Worm (Caenorhabditis elegans) whole organism, L1 larva: ENCODE results near the gene F59E12.17.
"Not testable (repeated sequence)": the region's sequence is repeated elsewhere in the genome, so short reads cannot be mapped to it uniquely, and the experiment has no call there.

ENCODE experiments used
- C16A3.4 ChIP-seq: fragments of 150-350 bp; optimal IDR thresholded peaks from 2 replicates; lab custom pipeline; 2014; ENCODE audit warnings: missing biosample characterization, missing genetic modification characterization
- C34B4.2 ChIP-seq: sonication (generic microtip); optimal IDR thresholded peaks from 2 replicates; lab custom pipeline; 2017; ENCODE audit warnings: mild to moderate bottlenecking, missing genetic modification characterization, missing compliant biosample characterization
- alr-1 ChIP-seq: fragments of 200-800 bp; sonication (Bioruptor generic); optimal IDR thresholded peaks from 2 replicates; lab custom pipeline; 2018; ENCODE audit warnings: borderline replicate concordance, mild to moderate bottlenecking, missing genetic modification characterization, missing compliant biosample characterization
- aly-2 ChIP-seq: fragments of 150-350 bp; optimal IDR thresholded peaks from 2 replicates; lab custom pipeline; 2014; ENCODE audit warnings: missing biosample characterization, missing genetic modification characterization
- ama-1 ChIP-seq: fragments of 150-350 bp; optimal IDR thresholded peaks from 2 replicates; lab custom pipeline; 2014
- blmp-1 ChIP-seq: fragments of 150-350 bp; optimal IDR thresholded peaks from 2 replicates; lab custom pipeline; 2014; ENCODE audit warnings: missing biosample characterization, missing genetic modification characterization
- ceh-82 ChIP-seq, 3 experiments: fragments of 150-350 bp in 1 of 3; sonication (generic microtip) in 2 of 3; optimal IDR thresholded peaks; 2 replicates each; lab custom pipeline; 2014 to 2017; ENCODE audit warnings: missing biosample characterization in 3 of 3, missing genetic modification characterization in 3 of 3
- dpl-1 ChIP-seq, 3 experiments: fragments of 150-350 bp in 2 of 3; sonication (generic microtip) in 1 of 3; optimal IDR thresholded peaks; 2 replicates each; lab custom pipeline; 2014 to 2017; ENCODE audit warnings: missing biosample characterization in 3 of 3, missing genetic modification characterization in 3 of 3, missing genetic modification reagents in 3 of 3
- efl-1 ChIP-seq, 4 experiments: fragments of 150-350 bp; optimal IDR thresholded peaks in 3 of 4; peaks in 1 of 4; 1 replicate in 1 of 4; 2 replicates in 3 of 4; lab custom pipeline; 2014; ENCODE audit warnings: missing biosample characterization in 2 of 4, missing genetic modification characterization in 2 of 4, missing genetic modification reagents in 2 of 4
- egl-13 ChIP-seq: sonication (generic microtip); optimal IDR thresholded peaks from 2 replicates; lab custom pipeline; 2016; ENCODE audit warnings: missing genotype, missing genetic modification reagents, missing genetic modification characterization, missing compliant biosample characterization
- elt-2 ChIP-seq: sonication (generic microtip); optimal IDR thresholded peaks from 2 replicates; lab custom pipeline; 2016; ENCODE audit warnings: missing genetic modification characterization, mild to moderate bottlenecking, inconsistent platforms, missing compliant biosample characterization, missing genetic modification reagents
- elt-3 ChIP-seq, 6 experiments: fragments of 150-350 bp in 1 of 6; sonication (generic microtip); optimal IDR thresholded peaks; 2 replicates each; lab custom pipeline; 2017 to 2018; ENCODE audit warnings: missing biosample characterization in 6 of 6, missing genetic modification characterization in 6 of 6, inconsistent platforms in 1 of 6
- fkh-10 ChIP-seq: sonication (generic microtip); optimal IDR thresholded peaks from 2 replicates; lab custom pipeline; 2017; ENCODE audit warnings: missing biosample characterization, missing genetic modification reagents, missing genetic modification characterization
- fkh-8 ChIP-seq: sonication (generic microtip); optimal IDR thresholded peaks from 2 replicates; lab custom pipeline; 2016; ENCODE audit warnings: mild to moderate bottlenecking, missing genetic modification characterization, missing compliant biosample characterization
- fos-1 ChIP-seq: fragments of 150-350 bp; optimal IDR thresholded peaks from 2 replicates; lab custom pipeline; 2014; ENCODE audit warnings: missing biosample characterization, missing genetic modification characterization
- grh-1 ChIP-seq: fragments of 200-800 bp; sonication (Bioruptor generic); IDR thresholded peaks from 2 replicates; pipeline ENCODE4 v1.3.6; 2022; ENCODE audit warnings: missing genetic modification reagents, missing genetic modification characterization, missing compliant biosample characterization
- hlh-4 ChIP-seq: sonication (generic microtip); optimal IDR thresholded peaks from 2 replicates; lab custom pipeline; 2016; ENCODE audit warnings: mild to moderate bottlenecking, missing genetic modification characterization, missing compliant biosample characterization
- hpl-2 ChIP-seq: fragments of 150-350 bp; optimal IDR thresholded peaks from 2 replicates; lab custom pipeline; 2014; ENCODE audit warnings: missing biosample characterization, missing genetic modification reagents, missing genetic modification characterization
- irx-1 ChIP-seq: sonication (generic microtip); optimal IDR thresholded peaks from 2 replicates; lab custom pipeline; 2016; ENCODE audit warnings: missing genetic modification characterization, missing compliant biosample characterization
- lin-35 ChIP-seq, 2 experiments: fragments of 150-350 bp; optimal IDR thresholded peaks; 2 replicates each; lab custom pipeline; 2014; ENCODE audit warnings: missing biosample characterization in 2 of 2, missing genetic modification characterization in 2 of 2, missing genetic modification reagents in 2 of 2
- lsy-2 ChIP-seq, 2 experiments: fragments of 150-350 bp; optimal IDR thresholded peaks; 2 replicates each; lab custom pipeline; 2014; ENCODE audit warnings: missing biosample characterization in 2 of 2, missing genetic modification characterization in 2 of 2
- mab-9 ChIP-seq: fragments of 200-800 bp; sonication (Bioruptor generic); IDR thresholded peaks from 2 replicates; pipeline ENCODE4 v1.3.6; 2022; ENCODE audit warnings: missing genetic modification reagents, missing genetic modification characterization, missing compliant biosample characterization
- mdl-1 ChIP-seq, 2 experiments: fragments of 150-350 bp; optimal IDR thresholded peaks; 2 replicates each; lab custom pipeline; 2014 to 2017; ENCODE audit warnings: missing biosample characterization in 2 of 2, missing genetic modification characterization in 2 of 2, inconsistent platforms in 1 of 2
- nhr-19 ChIP-seq: fragments of 200-800 bp; sonication (Bioruptor generic); conservative IDR thresholded peaks from 2 replicates; pipeline ENCODE4 v1.3.6; 2022; ENCODE audit warnings: missing genetic modification characterization, missing compliant biosample characterization
- nhr-237 ChIP-seq: fragments of 150-350 bp; optimal IDR thresholded peaks from 2 replicates; lab custom pipeline; 2014; ENCODE audit warnings: missing biosample characterization, missing genetic modification characterization
- nhr-85 ChIP-seq: sonication (generic microtip); peaks from one replicate; lab custom pipeline; 2016; ENCODE audit warnings: missing genetic modification characterization, inconsistent platforms, missing compliant biosample characterization
- skn-1 ChIP-seq: fragments of 150-350 bp; optimal IDR thresholded peaks from 2 replicates; lab custom pipeline; 2014; ENCODE audit warnings: missing biosample characterization, missing genetic modification characterization
- sox-4 ChIP-seq: sonication (generic microtip); optimal IDR thresholded peaks from 2 replicates; lab custom pipeline; 2016; ENCODE audit warnings: missing genetic modification characterization, missing compliant biosample characterization
- sptf-1 ChIP-seq: fragments of 150-350 bp; optimal IDR thresholded peaks from 2 replicates; lab custom pipeline; 2014; ENCODE audit warnings: missing biosample characterization, missing genetic modification characterization
- swsn-7 ChIP-seq: sonication (generic microtip); optimal IDR thresholded peaks from 2 replicates; lab custom pipeline; 2016; ENCODE audit warnings: missing genetic modification characterization, missing compliant biosample characterization
- tlp-1 ChIP-seq: fragments of 150-350 bp; optimal IDR thresholded peaks from 2 replicates; lab custom pipeline; 2014; ENCODE audit warnings: missing biosample characterization, missing genetic modification characterization
- unc-130 ChIP-seq: fragments of 150-350 bp; optimal IDR thresholded peaks from 2 replicates; lab custom pipeline; 2017; ENCODE audit warnings: missing biosample characterization, missing genetic modification characterization, inconsistent platforms
- unc-30 ChIP-seq: sonication (generic microtip); optimal IDR thresholded peaks from 2 replicates; lab custom pipeline; 2017; ENCODE audit warnings: missing biosample characterization, missing genetic modification characterization
- xbp-1 ChIP-seq: sonication (generic microtip); optimal IDR thresholded peaks from 2 replicates; lab custom pipeline; 2016; ENCODE audit warnings: missing genetic modification characterization, missing compliant biosample characterization

Gene F59E12.17

DNA sequence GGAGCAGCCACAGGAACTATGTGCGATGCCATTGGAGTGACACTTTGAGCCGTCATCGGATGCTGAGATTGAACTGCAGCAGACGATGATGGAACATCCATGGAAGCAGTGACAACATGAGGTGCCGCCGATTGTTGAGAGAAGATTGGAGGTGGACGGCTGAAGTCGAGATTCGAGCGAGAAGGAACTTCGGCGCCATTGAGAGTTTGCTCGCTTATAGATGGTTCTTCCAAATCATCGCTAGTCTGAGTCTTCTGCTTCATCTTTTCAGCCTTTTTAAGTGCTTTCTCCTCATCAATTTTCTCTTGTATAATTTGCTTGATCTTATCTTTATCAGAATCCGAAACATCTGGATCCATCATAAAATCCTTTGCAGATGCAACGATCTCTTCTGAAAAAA lies 7.2 kb downstream of the F59E12.17 start:
- no peak for TF ChIP-seq hpl-2 (GFP tag; lab: Kevin White, UChicago)
- no peak for TF ChIP-seq C34B4.2 (tag; lab: Kevin White, UChicago)
- no peak for TF ChIP-seq grh-1 (GFP tag; lab: Robert Waterston, UW)
- TF ChIP-seq fos-1 (tag; lab: Kevin White, UChicago), result no peak
- TF ChIP-seq sptf-1 (tag; lab: Kevin White, UChicago), result no peak
- TF ChIP-seq aly-2 (tag; lab: Kevin White, UChicago), result no peak
- TF ChIP-seq unc-30 (tag; lab: Kevin White, UChicago), result no peak
- no peak for TF ChIP-seq egl-13 (tag; lab: Kevin White, UChicago)
- TF ChIP-seq nhr-19 (GFP tag; lab: Robert Waterston, UW), result no peak
- no peak for TF ChIP-seq dpl-1 (GFP tag; optimal IDR thresholded peaks at IDR 0.05; lab: Kevin White, UChicago)
- no peak for TF ChIP-seq hlh-4 (tag; lab: Kevin White, UChicago)

DNA sequence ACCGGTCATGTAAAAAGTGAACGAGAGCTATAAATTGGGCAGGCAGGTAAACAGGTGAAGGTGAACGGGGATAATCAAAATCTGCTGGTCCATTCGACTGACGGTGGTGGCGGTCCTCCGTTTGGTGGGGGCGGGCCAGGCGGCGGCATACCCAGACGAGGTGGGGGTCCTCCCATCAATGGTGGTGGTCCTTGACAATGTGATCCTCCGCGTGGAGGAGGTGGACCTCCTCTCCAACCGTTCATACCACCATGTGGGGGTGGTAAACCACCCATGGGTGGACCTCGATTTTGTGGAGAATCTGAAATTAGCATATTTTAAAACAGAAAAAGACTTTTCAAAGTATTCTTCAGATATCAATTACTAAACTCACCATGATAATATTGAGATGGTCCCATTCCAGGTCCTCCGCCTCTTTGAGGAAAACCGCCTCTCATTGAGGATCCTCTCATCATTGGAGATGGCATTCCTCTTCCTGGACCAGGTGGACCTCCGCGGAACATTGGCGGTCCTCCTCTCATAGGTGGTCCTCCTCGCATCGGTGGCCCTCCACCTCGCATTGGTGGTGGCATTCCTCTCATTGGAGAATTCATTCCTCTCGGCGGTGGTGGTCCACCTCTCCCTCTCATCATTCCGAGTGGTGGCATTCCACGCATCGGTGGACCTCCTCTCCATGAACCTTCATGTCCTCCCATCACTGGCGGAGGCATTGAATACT lies 8.7 kb downstream of the F59E12.17 start:
- TF ChIP-seq skn-1 (tag; lab: Kevin White, UChicago), result no peak
- TF ChIP-seq blmp-1, result no peak

DNA sequence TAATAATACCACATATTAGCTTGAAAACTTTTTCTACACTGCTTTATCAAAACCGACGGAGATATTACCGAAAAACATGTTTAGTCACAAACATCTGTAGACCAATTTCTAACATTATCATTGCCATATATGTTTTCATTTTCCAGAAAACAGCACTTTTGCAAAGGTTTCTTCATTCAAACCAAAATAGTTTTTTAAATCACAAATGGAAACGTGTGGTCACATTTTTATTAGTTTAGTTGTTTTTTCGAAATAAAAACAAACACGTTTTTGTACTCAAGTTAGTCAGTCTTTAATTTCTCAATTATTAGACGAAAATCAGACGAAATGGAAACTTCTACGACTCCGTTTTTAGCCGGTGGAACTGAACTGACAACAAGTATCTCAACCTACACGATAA lies 11.2 kb downstream of the F59E12.17 start, which contains the start of gene F59E12.3:
F59E12.3 (plus strand) TSS at position 301 of the 400 bp plus-strand sequence.
- TF ChIP-seq grh-1 (GFP tag; lab: Robert Waterston, UW) (no peak), nhr-85 (tag; lab: Kevin White, UChicago) (peak; percentile 42)

DNA sequence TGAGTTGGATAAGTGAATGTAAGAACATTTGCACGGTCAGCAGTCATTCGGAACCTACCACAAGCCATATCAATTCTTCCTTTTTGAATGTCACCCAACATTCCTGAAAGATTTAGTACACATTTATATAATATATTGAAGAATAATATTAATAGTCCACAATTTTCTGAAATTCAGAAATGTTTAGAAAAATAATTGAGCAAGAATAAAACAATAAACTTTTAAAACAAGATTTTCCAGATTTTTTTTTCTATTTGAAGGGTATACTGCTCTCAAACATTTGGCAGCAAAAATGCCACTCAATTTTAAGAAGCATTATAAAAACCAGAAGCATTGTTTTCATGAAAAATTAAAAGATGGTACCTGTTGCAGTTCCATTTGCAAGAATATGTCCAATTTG lies 12.4 kb downstream of the F59E12.17 start, which contains the start of gene F59E12.8:
F59E12.8 (minus strand) TSS at position 101 of the 400 bp plus-strand sequence.
- TF ChIP-seq unc-130 (tag; lab: Kevin White, UChicago) (no peak), fos-1 (tag; lab: Kevin White, UChicago) (no peak)

DNA sequence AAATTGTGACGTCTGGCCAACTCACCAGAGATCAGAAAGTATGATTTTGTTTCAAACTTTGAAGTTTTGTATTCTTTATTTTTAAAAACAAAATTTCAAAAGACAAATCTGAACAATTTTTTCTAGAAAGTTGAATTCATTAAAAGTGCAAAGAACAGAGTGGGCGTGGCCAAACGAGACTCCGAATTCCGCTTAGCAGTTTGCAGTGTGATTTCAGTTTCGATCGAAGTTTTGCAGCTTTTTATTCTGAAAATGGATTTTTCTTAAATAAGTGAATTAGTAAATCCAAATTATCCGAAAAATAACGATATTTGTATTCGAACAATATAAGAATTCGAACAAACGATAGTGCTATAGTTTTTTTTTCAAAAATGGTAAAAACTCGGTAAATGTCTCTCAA lies 15.8 kb downstream of the F59E12.17 start:
- TF ChIP-seq efl-1 (optimal IDR thresholded peaks at IDR 0.05; lab: Kevin White, UChicago) (no peak), efl-1 (GFP tag; optimal IDR thresholded peaks at IDR 0.05 in 1 of 2; lab: Kevin White, UChicago) (peak in 1 of 2 experiments; percentile 54), dpl-1 (GFP tag; optimal IDR thresholded peaks at IDR 0.05; lab: Kevin White, UChicago) (peak in 1 of 3 experiments; percentile 30), lsy-2 (tag; optimal IDR thresholded peaks at IDR 0.05; lab: Kevin White, UChicago) (peak in 1 of 2 experiments; percentile 52), elt-3 (tag; optimal IDR thresholded peaks at IDR 0.05; lab: Kevin White, UChicago) (no peak), nhr-237 (tag; lab: Kevin White, UChicago) (no peak), lin-35 (GFP tag; optimal IDR thresholded peaks at IDR 0.05; lab: Kevin White, UChicago) (peak in 1 of 2 experiments; percentile 5), blmp-1 (peak; percentile 12)

DNA sequence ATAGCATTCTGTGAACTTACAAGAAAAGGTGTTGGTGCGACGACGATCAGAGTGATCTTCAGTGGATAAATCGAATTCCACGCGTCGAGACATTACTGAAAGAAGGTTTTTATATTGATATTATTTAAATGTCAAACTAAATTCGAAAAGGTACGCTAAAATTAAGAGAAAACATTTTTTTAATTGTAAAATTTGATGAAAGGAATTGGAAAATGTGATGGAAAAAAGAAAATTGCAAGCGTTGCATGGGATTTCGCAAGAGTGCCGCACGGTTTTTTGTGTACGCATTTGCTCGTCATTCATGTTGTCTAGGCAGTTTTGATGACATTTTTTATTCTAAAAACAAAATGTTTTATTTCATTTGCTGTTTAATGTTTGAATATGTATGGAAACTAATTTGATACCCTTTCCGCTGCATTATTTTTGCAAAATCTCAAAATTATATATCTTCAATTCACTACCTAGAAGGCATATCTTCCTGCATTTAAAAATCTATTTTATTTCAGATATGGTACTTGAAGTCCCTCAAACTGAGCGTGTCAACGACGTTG lies 18.3 kb downstream of the F59E12.17 start, which contains the start of the genes F59E12.6 and npl-4.1:
F59E12.6 (minus strand) TSS at position 101 of the 551 bp plus-strand sequence.
npl-4.1 (plus strand) TSS at position 501 of the 551 bp plus-strand sequence.
- not testable (repeated sequence) for TF ChIP-seq tlp-1; swsn-7 (tag; lab: Kevin White, UChicago); sox-4 (tag; lab: Kevin White, UChicago)
- TF ChIP-seq, all 84 proteins: peak for 0; not testable (repeated sequence) for 84

DNA sequence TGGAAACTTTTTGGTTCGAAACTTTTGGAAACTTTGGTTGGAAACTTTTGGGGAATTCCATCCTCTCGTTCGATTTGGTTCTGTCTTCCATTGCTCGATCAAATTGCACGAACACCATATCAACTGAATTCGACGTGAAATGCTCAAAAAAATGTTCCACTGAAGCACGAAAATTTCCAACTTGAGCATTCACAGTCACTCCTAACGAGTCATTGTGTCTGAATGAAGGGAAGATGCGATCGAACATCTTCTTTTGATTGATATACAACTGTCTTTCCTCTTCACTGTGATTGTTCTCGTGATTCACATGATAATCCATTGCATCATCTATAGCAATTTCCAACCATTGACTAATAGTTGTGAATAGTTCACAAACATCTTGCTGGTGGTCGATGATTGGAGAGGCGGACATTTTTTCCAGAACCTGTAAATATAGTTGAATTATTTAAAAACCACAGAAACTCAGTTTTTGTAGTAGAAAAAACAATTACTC lies 20.9 kb downstream of the F59E12.17 start, which contains the start of gene F59E12.15:
F59E12.15 (minus strand) TSS at position 51 of the 493 bp plus-strand sequence.
- TF ChIP-seq irx-1 (tag; lab: Kevin White, UChicago) (no peak), elt-2 (tag; lab: Kevin White, UChicago) (no peak), tlp-1 (no peak), sox-4 (tag; lab: Kevin White, UChicago) (no peak), unc-130 (tag; lab: Kevin White, UChicago) (no peak), fkh-10 (GFP tag; lab: Kevin White, UChicago) (no peak), mdl-1 (tag; optimal IDR thresholded peaks at IDR 0.05; lab: Kevin White, UChicago) (no peak), alr-1 (tag; lab: Kevin White, UChicago) (no peak), xbp-1 (tag; lab: Kevin White, UChicago) (no peak), ama-1 (no peak), fkh-8 (no peak), mab-9 (GFP tag; lab: Robert Waterston, UW) (no peak), C16A3.4 (tag; lab: Kevin White, UChicago) (no peak), nhr-237 (tag; lab: Kevin White, UChicago) (no peak), ceh-82 (tag; optimal IDR thresholded peaks at IDR 0.05; lab: Kevin White, UChicago) (no peak), sptf-1 (tag; lab: Kevin White, UChicago) (no peak)
